Worm (Caenorhabditis elegans) whole organism, L1 larva: ENCODE results near the gene R03G8.1.

ENCODE experiments used
- nhr-11 ChIP-seq: fragments of 150-350 bp; optimal IDR thresholded peaks from 2 replicates; lab custom pipeline; 2014; ENCODE audit warnings: missing biosample characterization, missing genetic modification characterization
- unc-62 ChIP-seq: fragments of 150-350 bp; optimal IDR thresholded peaks from 2 replicates; lab custom pipeline; 2014; ENCODE audit warnings: missing biosample characterization, missing genetic modification reagents, missing genetic modification characterization

ce11 chrX:13102838-13103237 is 18.5 kb downstream of the R03G8.1 start:
- TF ChIP-seq unc-62 (no peak), nhr-11 (tag; lab: Kevin White, UChicago) (no peak)
